Worm (Caenorhabditis elegans): ENCODE data around the gene D1044.7.
A peak's percentile ranks its signal among the peaks of the same experiment; 100 is the strongest.

D1044.7 gene

DNA sequence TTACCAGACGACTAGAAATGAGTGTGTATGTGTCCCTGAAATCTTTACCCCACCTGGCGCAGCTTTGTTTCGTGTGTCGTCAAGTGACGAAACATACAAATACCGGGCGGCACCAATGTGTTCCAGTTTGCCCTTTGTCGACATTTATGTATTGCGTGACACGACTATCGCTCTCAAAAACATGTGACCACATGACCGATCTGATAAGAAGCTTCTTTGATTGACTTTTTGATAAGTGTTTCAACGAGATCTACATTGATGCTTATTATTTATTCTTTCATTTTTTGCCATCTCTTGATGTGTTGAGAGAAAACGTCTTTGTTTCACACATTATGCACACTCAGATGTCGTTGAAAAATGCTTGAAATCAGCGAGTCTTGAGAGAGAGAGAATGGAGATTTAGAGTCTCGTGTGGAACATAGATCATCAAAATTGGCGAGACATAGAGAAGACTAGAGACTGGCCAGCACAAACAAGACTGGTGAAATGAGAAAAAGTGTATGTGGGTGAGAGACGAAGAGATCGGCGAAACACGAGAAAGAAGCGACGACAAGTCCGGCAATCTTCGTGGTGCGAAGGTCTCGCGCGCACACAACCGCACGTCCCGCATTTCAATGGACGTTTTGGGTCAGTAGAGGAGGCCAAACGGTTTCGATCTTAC, 5.5 kb downstream of the D1044.7 start:
- TF ChIP-seq ZK185.1 (tag; optimal IDR thresholded peaks at IDR 0.05; ENCODE audit: poor library complexity, severe bottlenecking) (peak; percentile 14), attf-3 (GFP tag; conservative IDR thresholded peaks at IDR 0.05) (0 out of 2 replicates have a peak, but pooled peaks have one; percentile 19), nfya-1 (tag; optimal IDR thresholded peaks at IDR 0.05; ENCODE audit: borderline replicate concordance, insufficient read depth) (no peak), ztf-22 (GFP tag; optimal IDR thresholded peaks at IDR 0.05) (peak; percentile 31), K12H6.12 (tag; optimal IDR thresholded peaks at IDR 0.05) (peak; percentile 39), lin-54 (GFP tag; optimal IDR thresholded peaks at IDR 0.05) (no peak), ceh-100 (GFP tag; IDR thresholded peaks at IDR 0.05) (no peak), C06A6.2 (GFP tag; conservative IDR thresholded peaks at IDR 0.05) (peak; percentile 40; the same call in 1 of the 2 replicates), hmg-1.2 (GFP tag; IDR thresholded peaks at IDR 0.05) (peak; percentile 67; the same call in 1 of the 2 replicates), nhr-80 (tag; optimal IDR thresholded peaks at IDR 0.05) (peak; percentile 88), snpc-4 (GFP tag; optimal IDR thresholded peaks at IDR 0.05) (no peak), snpc-4 (tag; optimal IDR thresholded peaks at IDR 0.05) (peak in 3 of 4 experiments; percentile 17 to 46 (median 34)), attf-5 (GFP tag; optimal IDR thresholded peaks at IDR 0.05) (peak; percentile 33), lin-26 (GFP tag; IDR thresholded peaks at IDR 0.05) (peak; percentile 9; the same call in 1 of the 2 replicates), ztf-26 (tag; optimal IDR thresholded peaks at IDR 0.05) (no peak), nfyb-1 (GFP tag; IDR thresholded peaks at IDR 0.05) (peak; percentile 10; the same call in 1 of the 2 replicates), zfh-2 (GFP tag; conservative IDR thresholded peaks at IDR 0.05) (peak; percentile 72), cebp-1 (GFP tag; IDR thresholded peaks at IDR 0.05) (peak; percentile 46), cebp-1 (tag; optimal IDR thresholded peaks at IDR 0.05) (peak; percentile 70), Y95B8A.8 (GFP tag; IDR thresholded peaks at IDR 0.05) (peak; percentile 58), F23B12.7 (tag; optimal IDR thresholded peaks at IDR 0.05; ENCODE audit: insufficient read depth) (no peak), Y56A3A.18 (GFP tag; IDR thresholded peaks at IDR 0.05) (no peak), rec-8 (tag; optimal IDR thresholded peaks at IDR 0.05) (no peak), chd-7 (tag; optimal IDR thresholded peaks at IDR 0.05) (peak; percentile 30), repo-1 (tag; optimal IDR thresholded peaks at IDR 0.05) (no peak), lin-35 (GFP tag; optimal IDR thresholded peaks at IDR 0.05) (peak in 1 of 3 experiments; percentile 16), ets-4 (GFP tag; optimal IDR thresholded peaks at IDR 0.05) (peak; percentile 36), lin-40 (tag; optimal IDR thresholded peaks at IDR 0.05) (peak; percentile 42), akir-1 (GFP tag; optimal IDR thresholded peaks at IDR 0.05) (no peak), atf-7 (tag; optimal IDR thresholded peaks at IDR 0.05) (peak; percentile 56), B0336.3 (GFP tag; IDR thresholded peaks at IDR 0.05) (peak; percentile 67), tbp1 (GFP tag; optimal IDR thresholded peaks at IDR 0.05) (peak; percentile 31), hmg-20 (GFP tag; IDR thresholded peaks at IDR 0.05) (no peak), unc-62 (GFP tag; optimal IDR thresholded peaks at IDR 0.05) (peak; percentile 68), let-607 (tag; optimal IDR thresholded peaks at IDR 0.05) (peak in 1 of 2 experiments; percentile 29), ztf-18 (tag; optimal IDR thresholded peaks at IDR 0.05) (no peak), Y53G8AR.9 (GFP tag; conservative IDR thresholded peaks at IDR 0.05) (peak; percentile 59), somi-1 (GFP tag; optimal IDR thresholded peaks at IDR 0.05) (peak; percentile 18)
